Fruit fly (Drosophila melanogaster) whole organism, embryonic: ENCODE results near the gene SNRPG.

Experiments
- Aef1 ChIP-seq: fragments of 200-800 bp; sonication (Bioruptor generic); IDR thresholded peaks from 3 replicates; pipeline ENCODE4 v1.3.6; 2022; ENCODE audit warnings: missing biosample characterization, missing genetic modification characterization
- Atf3 ChIP-seq: fragments of 200-800 bp; sonication (Bioruptor generic); optimal IDR thresholded peaks from 3 replicates; lab custom pipeline; 2016; ENCODE audit warnings: missing biosample characterization, missing genetic modification characterization
- Blimp-1 ChIP-seq: fragments of 200-800 bp; sonication (Bioruptor generic); optimal IDR thresholded peaks from 3 replicates; lab custom pipeline; 2018; ENCODE audit warnings: missing biosample characterization, missing genetic modification characterization, mild to moderate bottlenecking, moderate library complexity, missing genetic modification reagents
- CG1024 ChIP-seq: fragments of 200-800 bp; sonication (Bioruptor generic); IDR thresholded peaks from 2 replicates; pipeline ENCODE4 v1.3.6; 2022; ENCODE audit warnings: missing biosample characterization, missing genetic modification characterization
- CG10959 ChIP-seq: fragments of 200-800 bp; sonication (Bioruptor generic); IDR thresholded peaks from 2 replicates; pipeline ENCODE4 v1.3.6; 2022; ENCODE audit warnings: missing biosample characterization, missing genetic modification characterization
- CG10979 ChIP-seq: fragments of 200-800 bp; sonication (Bioruptor generic); optimal IDR thresholded peaks from 2 replicates; lab custom pipeline; 2018; ENCODE audit warnings: missing biosample characterization, mild to moderate bottlenecking, missing genetic modification characterization, moderate library complexity
- CG11695 ChIP-seq: fragments of 200-800 bp; sonication (Bioruptor generic); IDR thresholded peaks from 3 replicates; pipeline ENCODE4 v1.3.6; 2022; ENCODE audit warnings: missing biosample characterization, missing genetic modification characterization
- CG13775 ChIP-seq: fragments of 200-800 bp; sonication (Bioruptor generic); optimal IDR thresholded peaks from 3 replicates; lab custom pipeline; 2017; ENCODE audit warnings: missing biosample characterization, mild to moderate bottlenecking, missing genetic modification characterization
- CG17568 ChIP-seq: fragments of 200-800 bp; sonication (Bioruptor generic); optimal IDR thresholded peaks from 2 replicates; lab custom pipeline; 2018; ENCODE audit warnings: missing biosample characterization, mild to moderate bottlenecking, missing genetic modification characterization, moderate library complexity
- CG30020 ChIP-seq: fragments of 200-800 bp; optimal IDR thresholded peaks from 2 replicates; lab custom pipeline; 2019; ENCODE audit warnings: missing biosample characterization, mild to moderate bottlenecking, missing genetic modification characterization, moderate library complexity
- CG32772 ChIP-seq: fragments of 200-800 bp; sonication (Bioruptor generic); IDR thresholded peaks from 2 replicates; pipeline ENCODE4 v1.3.6; 2022; ENCODE audit warnings: missing biosample characterization, missing genetic modification characterization
- CG7556 ChIP-seq: fragments of 200-800 bp; sonication (Bioruptor generic); optimal IDR thresholded peaks from 2 replicates; lab custom pipeline; 2017; ENCODE audit warnings: missing biosample characterization, mild to moderate bottlenecking, missing genetic modification characterization
- CG7745 ChIP-seq: fragments of 200-800 bp; sonication (Bioruptor generic); optimal IDR thresholded peaks from 2 replicates; lab custom pipeline; 2018; ENCODE audit warnings: missing biosample characterization, mild to moderate bottlenecking, missing genetic modification characterization, moderate library complexity
- CG8290 ChIP-seq, 3 experiments: fragments of 200-800 bp; sonication (Bioruptor generic); optimal IDR thresholded peaks; 2 replicates each; lab custom pipeline; 2016 to 2019; ENCODE audit warnings: missing biosample characterization in 3 of 3, missing genetic modification characterization in 3 of 3, mild to moderate bottlenecking in 2 of 3, moderate library complexity in 1 of 3
- CG8478 ChIP-seq: fragments of >200 bp; optimal IDR thresholded peaks from 2 replicates; lab custom pipeline; 2018
- D ChIP-seq, 2 experiments: fragments of 200-800 bp in 1 of 2; fragments of >200 bp in 1 of 2; sonication (Bioruptor generic) in 1 of 2; optimal IDR thresholded peaks; 2 replicates in 1 of 2; 3 replicates in 1 of 2; lab custom pipeline; 2017; ENCODE audit warnings: mild to moderate bottlenecking in 1 of 2, missing biosample characterization in 1 of 2, missing genetic modification characterization in 1 of 2, missing genetic modification reagents in 1 of 2
- Deaf1 ChIP-seq: fragments of 200-800 bp; optimal IDR thresholded peaks from 3 replicates; lab custom pipeline; 2019; ENCODE audit warnings: missing biosample characterization, mild to moderate bottlenecking, missing genetic modification characterization, moderate library complexity
- Drgx ChIP-seq: fragments of 200-800 bp; sonication (Bioruptor generic); IDR thresholded peaks from 2 replicates; pipeline ENCODE4 v1.3.6; 2022; ENCODE audit warnings: missing biosample characterization, missing genetic modification characterization
- Med ChIP-seq: fragments of 200-800 bp; sonication (Bioruptor generic); peaks from one replicate; lab custom pipeline; 2016; ENCODE audit warnings: missing biosample characterization, missing genetic modification characterization, mild to moderate bottlenecking, inconsistent platforms, moderate library complexity
- Neu2 ChIP-seq: fragments of 200-800 bp; sonication (Bioruptor generic); optimal IDR thresholded peaks from 3 replicates; lab custom pipeline; 2016; ENCODE audit warnings: missing biosample characterization, missing genetic modification characterization, borderline replicate concordance
- Oli ChIP-seq: fragments of 200-800 bp; sonication (Bioruptor generic); optimal IDR thresholded peaks from 2 replicates; lab custom pipeline; 2018; ENCODE audit warnings: missing biosample characterization, mild to moderate bottlenecking, missing genetic modification characterization, moderate library complexity
- PHDP ChIP-seq: fragments of 200-800 bp; sonication (Bioruptor generic); optimal IDR thresholded peaks from 3 replicates; lab custom pipeline; 2018; ENCODE audit warnings: missing biosample characterization, mild to moderate bottlenecking, missing genetic modification characterization, moderate library complexity
- Pdp1 ChIP-seq, 2 experiments: fragments of 200-800 bp; sonication (Bioruptor generic); optimal IDR thresholded peaks; 3 replicates each; lab custom pipeline; 2016; ENCODE audit warnings: missing biosample characterization in 2 of 2, missing genetic modification characterization in 2 of 2, mild to moderate bottlenecking in 1 of 2, moderate library complexity in 1 of 2
- Ptx1 ChIP-seq: fragments of 200-800 bp; sonication (Bioruptor generic); IDR thresholded peaks from 2 replicates; pipeline ENCODE4 v1.3.6; 2022; ENCODE audit warnings: missing biosample characterization, missing genetic modification characterization
- Sry-β ChIP-seq: fragments of 200-800 bp; sonication (Bioruptor generic); optimal IDR thresholded peaks from 2 replicates; lab custom pipeline; 2018; ENCODE audit warnings: missing biosample characterization, mild to moderate bottlenecking, missing genetic modification characterization, moderate library complexity
- Sry-δ ChIP-seq: fragments of 200-800 bp; sonication (Bioruptor generic); optimal IDR thresholded peaks from 2 replicates; lab custom pipeline; 2016; ENCODE audit warnings: missing biosample characterization, missing genetic modification characterization
- Vsx1 ChIP-seq: fragments of 200-800 bp; sonication (Bioruptor generic); optimal IDR thresholded peaks from 2 replicates; lab custom pipeline; 2017; ENCODE audit warnings: missing biosample characterization, mild to moderate bottlenecking, missing genetic modification characterization, missing genetic modification reagents
- abd-A ChIP-seq: fragments of 200-800 bp; sonication (Bioruptor generic); optimal IDR thresholded peaks from 3 replicates; lab custom pipeline; 2019; ENCODE audit warnings: missing biosample characterization, mild to moderate bottlenecking, missing genetic modification characterization, moderate library complexity
- ac ChIP-seq: fragments of 200-800 bp; sonication (Bioruptor generic); optimal IDR thresholded peaks from 3 replicates; lab custom pipeline; 2017; ENCODE audit warnings: missing biosample characterization, mild to moderate bottlenecking, missing genetic modification characterization
- bsh ChIP-seq, 2 experiments: fragments of 200-800 bp; sonication (Bioruptor generic); optimal IDR thresholded peaks; 2 replicates each; lab custom pipeline; 2017 to 2018; ENCODE audit warnings: mild to moderate bottlenecking in 2 of 2, missing biosample characterization in 2 of 2, missing genetic modification characterization in 2 of 2, moderate library complexity in 1 of 2
- cg ChIP-seq: fragments of 200-800 bp; sonication (Bioruptor generic); optimal IDR thresholded peaks from 3 replicates; lab custom pipeline; 2019; ENCODE audit warnings: missing biosample characterization, mild to moderate bottlenecking, missing genetic modification characterization, moderate library complexity
- insv ChIP-seq, 2 experiments: fragments of 200-800 bp; sonication (Bioruptor generic); optimal IDR thresholded peaks; 3 replicates each; lab custom pipeline; 2016 to 2018; ENCODE audit warnings: missing biosample characterization in 2 of 2, missing genetic modification characterization in 2 of 2
- jing ChIP-seq: fragments of 200-800 bp; sonication (Bioruptor generic); optimal IDR thresholded peaks from 2 replicates; lab custom pipeline; 2018; ENCODE audit warnings: missing biosample characterization, mild to moderate bottlenecking, missing genetic modification characterization
- maf-S ChIP-seq: fragments of 200-800 bp; sonication (Bioruptor generic); optimal IDR thresholded peaks from 2 replicates; lab custom pipeline; 2016; ENCODE audit warnings: missing biosample characterization, missing genetic modification characterization
- prd ChIP-seq, 3 experiments: fragments of >200 bp in 2 of 3; fragments of 200-800 bp in 1 of 3; sonication (Bioruptor generic) in 1 of 3; optimal IDR thresholded peaks in 2 of 3; IDR thresholded peaks in 1 of 3; 2 replicates in 2 of 3; 3 replicates in 1 of 3; pipeline versions ENCODE4 v1.3.6 to Lab custom; 2017 to 2022; ENCODE audit warnings: missing biosample characterization in 1 of 3, missing genetic modification characterization in 1 of 3
- psq ChIP-seq: fragments of 200-800 bp; sonication (Bioruptor generic); optimal IDR thresholded peaks from 2 replicates; lab custom pipeline; 2017; ENCODE audit warnings: missing biosample characterization, missing genetic modification characterization
- sd ChIP-seq: fragments of 200-800 bp; sonication (Bioruptor generic); optimal IDR thresholded peaks from 3 replicates; lab custom pipeline; 2018; ENCODE audit warnings: missing biosample characterization, mild to moderate bottlenecking, missing genetic modification characterization, moderate library complexity
- sens ChIP-seq: fragments of 200-800 bp; sonication (Bioruptor generic); peaks from one replicate; lab custom pipeline; 2016; ENCODE audit warnings: missing biosample characterization, missing genetic modification characterization
- sqz ChIP-seq: fragments of 200-800 bp; sonication (Bioruptor generic); optimal IDR thresholded peaks from 3 replicates; lab custom pipeline; 2018; ENCODE audit warnings: missing biosample characterization, mild to moderate bottlenecking, missing genetic modification characterization
- stwl ChIP-seq: fragments of 200-800 bp; sonication (Bioruptor generic); optimal IDR thresholded peaks from 3 replicates; lab custom pipeline; 2018; ENCODE audit warnings: missing biosample characterization, mild to moderate bottlenecking, missing genetic modification characterization, moderate library complexity
- sug ChIP-seq: fragments of 200-800 bp; optimal IDR thresholded peaks from 2 replicates; lab custom pipeline; 2019; ENCODE audit warnings: missing biosample characterization, mild to moderate bottlenecking, missing genetic modification characterization, moderate library complexity
- vvl ChIP-seq: fragments of 200-800 bp; sonication (Bioruptor generic); IDR thresholded peaks from 2 replicates; pipeline ENCODE4 v1.3.6; 2022; ENCODE audit warnings: missing biosample characterization, missing genetic modification characterization
- zfh2 ChIP-seq: fragments of 200-800 bp; sonication (Bioruptor generic); optimal IDR thresholded peaks from 2 replicates; lab custom pipeline; 2016; ENCODE audit warnings: missing biosample characterization, missing genetic modification characterization

SNRPG gene

DNA sequence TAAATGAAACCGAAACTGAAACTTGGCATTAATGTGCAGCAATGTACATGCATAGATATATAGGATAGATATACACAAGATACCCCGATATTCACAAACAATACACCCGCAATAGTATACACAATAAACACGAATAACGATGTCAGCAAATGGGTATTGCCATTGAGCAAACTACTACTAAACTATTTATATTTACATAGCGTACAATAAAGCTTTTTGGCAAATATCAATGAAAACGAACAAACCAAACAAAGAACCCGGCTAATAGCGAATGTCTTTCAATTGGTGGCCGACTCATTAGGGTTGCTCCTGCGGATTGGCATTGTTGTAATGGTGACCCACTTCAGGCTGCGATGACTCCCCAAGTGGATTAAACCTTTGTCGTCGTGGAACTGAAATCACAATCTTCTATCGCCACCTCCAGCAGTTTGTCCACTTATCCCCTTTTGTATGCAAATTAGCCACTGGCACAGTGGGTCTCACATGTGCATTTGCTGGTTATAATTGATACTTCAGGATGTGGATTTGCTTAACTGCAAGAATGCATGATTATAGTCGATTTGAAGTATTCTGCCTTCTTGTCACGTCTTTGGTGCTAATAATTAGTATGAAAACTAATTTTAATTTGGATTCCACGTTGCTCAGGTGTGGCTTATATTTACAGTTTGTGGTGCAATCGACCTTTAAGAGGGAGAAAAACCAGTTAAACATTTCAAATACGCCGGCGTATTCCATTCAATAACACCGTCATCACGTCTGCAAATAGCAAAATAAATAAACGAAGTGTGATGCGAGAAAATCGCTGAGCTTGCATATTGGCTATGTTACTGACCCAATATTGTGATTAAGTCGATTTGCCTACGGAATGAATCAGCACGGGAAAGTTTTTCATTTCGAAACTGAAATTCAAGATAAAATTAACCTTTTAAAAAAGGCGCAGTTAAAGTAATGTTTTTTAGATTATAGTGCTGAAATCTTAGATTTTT, 10.2 kb upstream of the SNRPG start (continued):
- no peak for TF ChIP-seq Sry-β (GFP tag; lab: Kevin White, UChicago)
- peak; percentile 25 for TF ChIP-seq sug
- no peak for TF ChIP-seq ac
- no peak for TF ChIP-seq Atf3 (GFP tag; lab: Kevin White, UChicago)
- no peak for TF ChIP-seq CG1024 (GFP tag; lab: Robert Waterston, UW)
- TF ChIP-seq CG30020 (tag; lab: Kevin White, UChicago), result no peak
- TF ChIP-seq prd (optimal IDR thresholded peaks at IDR 0.05; lab: Kevin White, UChicago), result no peak
- peak; percentile 26; the same call in 1 of the 3 replicates for TF ChIP-seq prd (GFP tag; IDR thresholded peaks at IDR 0.05; lab: Robert Waterston, UW)
- no peak for TF ChIP-seq zfh2 (GFP tag; lab: Kevin White, UChicago)
- TF ChIP-seq jing (GFP tag; lab: Kevin White, UChicago), result no peak
- TF ChIP-seq PHDP (tag; lab: Kevin White, UChicago), result no peak
- TF ChIP-seq CG10959 (GFP tag; lab: Robert Waterston, UW), result no peak
- TF ChIP-seq CG11695 (GFP tag; lab: Robert Waterston, UW), result 0 out of 3 replicates have a peak, but pooled peaks have one; percentile 27
- TF ChIP-seq CG7745 (tag; lab: Kevin White, UChicago), result no peak
- TF ChIP-seq vvl (GFP tag; lab: Robert Waterston, UW), result peak; percentile 90
- no peak for TF ChIP-seq CG17568 (GFP tag; lab: Kevin White, UChicago)
- TF ChIP-seq Ptx1 (GFP tag; lab: Robert Waterston, UW), result peak; percentile 58
- TF ChIP-seq psq, result no peak
- TF ChIP-seq Deaf1, result no peak

dm6 chrX:16648435-16648781, 8.2 kb upstream of the SNRPG start:
- TF ChIP-seq maf-S (GFP tag; lab: Kevin White, UChicago), result no peak
- TF ChIP-seq Blimp-1 (GFP tag; lab: Kevin White, UChicago), result no peak
- TF ChIP-seq abd-A (tag; lab: Kevin White, UChicago), result peak; percentile 17
- TF ChIP-seq sd, result peak; percentile 62
- no peak for TF ChIP-seq Aef1 (GFP tag; lab: Robert Waterston, UW)
- peak in 1 of 2 experiments; percentile 71 for TF ChIP-seq insv (GFP tag; optimal IDR thresholded peaks at IDR 0.05; lab: Kevin White, UChicago)
- peak; percentile 36 for TF ChIP-seq sens
- TF ChIP-seq Neu2 (GFP tag; lab: Kevin White, UChicago), result no peak
- TF ChIP-seq CG7556 (GFP tag; lab: Kevin White, UChicago), result no peak
- peak; percentile 56 for TF ChIP-seq cg (GFP tag; lab: Kevin White, UChicago)
- TF ChIP-seq CG10979 (tag; lab: Kevin White, UChicago), result no peak
- no peak for TF ChIP-seq CG13775 (GFP tag; lab: Kevin White, UChicago)
- peak; percentile 20 for TF ChIP-seq sqz (GFP tag; lab: Kevin White, UChicago)
- TF ChIP-seq CG32772 (GFP tag; lab: Robert Waterston, UW), result 0 out of 2 replicates have a peak, but pooled peaks have one; percentile 8
- TF ChIP-seq, all 482 proteins: peak for 7

dm6 chrX:16647737-16648434, 7.7 kb upstream of the SNRPG start:
- TF ChIP-seq CG8290 (GFP tag; optimal IDR thresholded peaks at IDR 0.05; lab: Kevin White, UChicago) (peak; percentile 58), CG8290 (tag; optimal IDR thresholded peaks at IDR 0.05; lab: Kevin White, UChicago) (no peak), stwl (tag; lab: Kevin White, UChicago) (peak; percentile 91), D (optimal IDR thresholded peaks at IDR 0.05; lab: Kevin White, UChicago) (peak; percentile 2), D (GFP tag; optimal IDR thresholded peaks at IDR 0.05; lab: Kevin White, UChicago) (no peak), Pdp1 (GFP tag; optimal IDR thresholded peaks at IDR 0.05; lab: Kevin White, UChicago) (peak in 1 of 2 experiments; percentile 62), insv (GFP tag; optimal IDR thresholded peaks at IDR 0.05; lab: Kevin White, UChicago) (peak in 1 of 2 experiments; percentile 79), Med (GFP tag; lab: Kevin White, UChicago) (peak; percentile 22), CG8478 (lab: Kevin White, UChicago) (no peak), Drgx (GFP tag; lab: Robert Waterston, UW) (peak; percentile 15; the same call in 1 of the 2 replicates), Vsx1 (GFP tag; lab: Kevin White, UChicago) (peak; percentile 2), bsh (GFP tag; optimal IDR thresholded peaks at IDR 0.05; lab: Kevin White, UChicago) (peak in 1 of 2 experiments; percentile 15), Sry-δ (GFP tag; lab: Kevin White, UChicago) (no peak), Oli (tag; lab: Kevin White, UChicago) (no peak)
